Worm (Caenorhabditis elegans) whole organism, early embryonic: Measurements from ENCODE around the gene F15A4.10.

Source experiments
- aly-1 ChIP-seq: sonication (generic microtip); optimal IDR thresholded peaks from 2 replicates; lab custom pipeline; 2016; ENCODE audit warnings: missing genetic modification characterization, missing compliant biosample characterization
- ama-1 ChIP-seq: fragments of 150-350 bp; optimal IDR thresholded peaks from 2 replicates; lab custom pipeline; 2014
- ets-7 ChIP-seq: sonication (generic microtip); optimal IDR thresholded peaks from 2 replicates; lab custom pipeline; 2016; ENCODE audit warnings: missing genotype, missing genetic modification characterization, missing compliant biosample characterization
- hnd-1 ChIP-seq: sonication (generic microtip); optimal IDR thresholded peaks from 2 replicates; lab custom pipeline; 2016; ENCODE audit warnings: missing genetic modification characterization, missing compliant biosample characterization
- tbx-11 ChIP-seq: fragments of 200-800 bp; sonication (Bioruptor generic); IDR thresholded peaks from 2 replicates; pipeline ENCODE4 v1.3.6; 2022; ENCODE audit warnings: missing genetic modification characterization, missing compliant biosample characterization

ce11 chrII:12502784-12503183 is 17.8 kb upstream of the F15A4.10 start, which contains the start of gene ador-1:
- no peak for TF ChIP-seq tbx-11 (GFP tag; lab: Robert Waterston, UW)
- no peak for TF ChIP-seq ets-7 (tag; lab: Kevin White, UChicago)
- no peak for TF ChIP-seq hnd-1 (tag; lab: Kevin White, UChicago)
- no peak for TF ChIP-seq ama-1
- no peak for TF ChIP-seq aly-1 (tag; lab: Kevin White, UChicago)
